Worm (Caenorhabditis elegans): Measurements from ENCODE around the gene C27F2.4.

- TF ChIP-seq him-1 (tag; optimal IDR thresholded peaks at IDR 0.05) (no peak), dao-5 (tag; optimal IDR thresholded peaks at IDR 0.05) (no peak), W03F9.2 (tag; optimal IDR thresholded peaks at IDR 0.05) (no peak)
Measured at ce11 chrIII:4910956-4911355, 49.1 kb downstream of the C27F2.4 start, which contains the start of gene F26F4.2.
